Fruit fly (Drosophila melanogaster) S2 (cell line): Measurements from ENCODE around the gene CG10226.

Experiments used
- CG8478 ChIP-seq: fragments of >200 bp; optimal IDR thresholded peaks from 2 replicates; lab custom pipeline; 2018
- CTCF ChIP-seq, 2 experiments: fragments of >200 bp; optimal IDR thresholded peaks; 2 replicates each; lab custom pipeline; 2018

The CG10226 gene

DNA sequence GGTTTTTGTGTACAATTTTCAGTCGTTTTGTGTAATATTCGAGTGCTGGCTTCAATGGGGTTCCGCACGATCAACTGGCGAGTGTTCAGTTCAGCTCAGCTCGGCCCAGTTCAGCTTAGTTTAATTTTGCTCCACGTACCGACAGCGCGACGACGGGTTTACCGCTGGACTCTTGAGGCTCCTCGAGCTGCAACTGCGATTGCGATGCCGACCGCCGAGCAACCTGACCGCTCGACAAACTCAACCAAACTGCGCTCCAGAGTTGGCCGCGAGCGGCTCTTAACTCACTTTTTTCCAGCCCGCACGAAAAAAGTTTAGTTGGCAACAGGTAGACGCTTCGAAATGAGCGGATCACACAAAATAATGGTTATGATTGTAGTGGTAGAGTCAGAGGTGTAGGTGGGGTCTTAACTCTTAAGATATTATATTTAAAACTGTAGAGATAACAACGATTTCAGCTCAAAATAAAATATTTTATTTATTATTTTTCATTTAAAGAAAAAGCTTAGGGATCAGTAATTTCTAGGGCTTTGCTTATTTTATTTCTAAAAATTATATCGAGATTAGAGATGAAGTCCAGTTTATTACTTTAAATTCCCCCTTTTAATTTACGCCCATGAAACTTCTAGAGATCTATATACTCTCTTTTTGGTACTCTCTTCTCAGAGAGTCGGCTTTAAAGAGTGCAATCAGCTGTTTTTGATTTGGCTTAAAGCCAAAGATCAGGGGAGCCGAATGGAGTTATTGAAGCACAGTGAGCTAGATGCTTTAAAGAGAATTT lies 16.7 kb upstream of the CG10226 start, which contains the start of gene Best2:
Gene Best2 (minus strand): TSS at position 258 of the 781 bp plus-strand sequence.
- TF ChIP-seq CG8478 (no peak), CTCF (optimal IDR thresholded peaks at IDR 0.05; lab: Kevin White, UChicago) (no peak)

DNA sequence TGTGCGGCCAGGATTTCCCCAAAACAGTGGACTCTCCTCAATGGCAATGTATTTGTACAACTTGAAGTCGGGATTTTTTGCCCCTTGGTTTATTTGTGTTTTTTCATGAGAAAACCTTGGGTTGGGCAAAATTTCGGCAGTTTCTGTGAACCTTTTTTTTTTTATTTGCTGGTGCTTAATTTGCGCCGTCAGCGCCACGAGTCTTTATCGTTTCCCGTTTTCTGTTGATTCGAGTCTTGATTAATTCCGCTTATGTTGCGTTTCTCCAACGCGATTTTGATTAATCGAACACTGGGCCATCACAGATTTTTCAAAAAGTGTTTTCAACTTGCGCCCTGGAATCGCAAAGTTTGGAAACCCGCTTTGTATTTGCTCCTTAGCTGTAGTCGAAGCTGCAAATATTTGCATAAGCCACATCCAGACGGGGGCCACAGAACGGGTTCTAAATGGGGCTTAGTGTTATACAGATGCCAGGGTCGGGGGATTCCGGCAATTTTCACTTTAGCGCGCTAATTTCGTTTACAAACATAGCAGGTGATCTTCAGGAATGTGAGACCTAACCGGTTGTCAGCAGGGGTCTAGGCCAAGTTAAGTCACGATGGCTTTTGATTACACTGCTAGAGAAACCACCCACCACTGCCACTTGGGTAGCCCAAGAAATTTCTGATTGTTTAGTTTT lies 14.7 kb upstream of the CG10226 start:
- TF ChIP-seq CG8478 (no peak), CTCF (optimal IDR thresholded peaks at IDR 0.05; lab: Kevin White, UChicago) (no peak)

DNA sequence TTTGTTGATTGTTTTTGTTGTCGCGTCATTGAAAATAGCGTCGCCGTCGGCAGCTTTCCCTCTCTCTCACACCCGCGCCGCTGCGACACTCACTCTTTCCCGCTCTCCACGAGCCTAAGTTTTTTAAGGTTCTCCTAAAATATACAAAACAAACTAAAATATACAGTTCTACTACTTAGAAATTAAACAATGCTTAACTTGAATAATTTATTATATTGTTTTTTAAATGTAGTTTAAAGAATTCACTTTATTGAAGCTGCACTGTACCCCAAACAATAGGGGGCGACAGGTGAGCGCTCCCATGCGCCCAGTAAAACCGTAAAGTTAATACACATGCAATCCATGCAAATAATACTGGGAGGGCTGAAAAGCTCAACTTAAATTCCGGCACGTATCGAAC lies 13.9 kb upstream of the CG10226 start:
- TF ChIP-seq CTCF (optimal IDR thresholded peaks at IDR 0.05; lab: Kevin White, UChicago) (no peak), CG8478 (no peak)

DNA sequence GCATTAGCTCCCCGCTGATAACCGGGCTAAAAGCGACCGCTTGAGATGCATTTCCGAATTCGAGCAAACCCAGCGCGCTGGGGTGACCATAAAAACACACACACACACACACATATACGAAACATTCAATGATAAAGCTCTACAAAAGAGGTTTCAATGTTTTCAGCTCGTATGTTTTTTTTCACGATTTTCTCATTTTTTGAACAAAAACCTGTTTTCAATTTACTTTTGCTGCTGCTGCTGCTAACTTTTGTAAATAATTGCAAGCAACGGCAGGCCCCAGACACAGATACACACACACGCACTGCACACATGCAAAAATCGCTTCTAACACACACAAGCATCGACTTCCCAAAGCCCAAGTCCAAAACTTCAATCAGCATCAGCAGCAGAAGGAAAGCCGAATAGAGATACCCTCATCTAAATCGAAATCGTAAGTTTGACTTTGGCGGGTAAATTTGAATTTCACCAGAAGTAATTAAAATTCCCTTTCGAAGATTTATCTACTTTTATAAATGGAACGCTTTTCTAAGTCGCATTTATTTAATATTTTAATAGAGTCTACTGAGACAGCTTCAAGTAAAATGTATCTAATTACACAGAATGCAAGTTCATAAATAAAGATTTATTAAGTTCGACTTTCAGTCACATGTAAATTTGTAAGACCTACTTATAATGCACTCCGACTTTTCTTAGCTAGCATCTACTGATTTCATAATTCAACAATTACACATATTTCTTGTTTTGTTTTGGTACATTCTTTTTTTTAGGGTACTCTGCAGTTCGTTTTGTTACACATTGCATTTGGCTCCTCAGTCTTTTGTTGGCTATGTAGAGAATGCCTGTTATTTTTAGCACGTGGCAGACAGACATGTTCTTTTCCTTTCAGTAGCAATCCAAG lies 9.6 kb upstream of the CG10226 start:
- TF ChIP-seq CG8478 (no peak), CTCF (optimal IDR thresholded peaks at IDR 0.05; lab: Kevin White, UChicago) (no peak)

DNA sequence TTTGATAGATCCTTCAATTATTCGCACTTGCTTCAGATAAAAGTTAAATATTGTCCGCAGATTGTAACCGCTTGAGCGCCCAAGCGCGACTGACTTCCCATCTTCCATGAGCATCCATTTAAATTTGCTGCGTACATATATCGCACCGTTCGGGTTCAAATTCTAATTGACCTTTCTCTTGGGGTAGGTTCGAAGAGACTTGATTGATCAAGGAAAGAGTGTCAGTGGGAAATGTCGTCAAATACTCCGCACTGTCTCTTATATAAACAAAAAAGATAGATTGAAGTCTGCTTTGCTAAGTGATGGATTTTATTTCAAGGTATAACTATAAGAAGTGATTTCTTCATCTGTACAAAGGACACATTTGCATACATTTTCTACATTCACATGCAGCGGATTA lies 5.8 kb upstream of the CG10226 start, which contains the start of gene Mdr65:
Gene Mdr65 (minus strand): TSS at position 101 of the 400 bp plus-strand sequence.
- no peak for TF ChIP-seq CG8478
- TF ChIP-seq CTCF (optimal IDR thresholded peaks at IDR 0.05; lab: Kevin White, UChicago): no peak

DNA sequence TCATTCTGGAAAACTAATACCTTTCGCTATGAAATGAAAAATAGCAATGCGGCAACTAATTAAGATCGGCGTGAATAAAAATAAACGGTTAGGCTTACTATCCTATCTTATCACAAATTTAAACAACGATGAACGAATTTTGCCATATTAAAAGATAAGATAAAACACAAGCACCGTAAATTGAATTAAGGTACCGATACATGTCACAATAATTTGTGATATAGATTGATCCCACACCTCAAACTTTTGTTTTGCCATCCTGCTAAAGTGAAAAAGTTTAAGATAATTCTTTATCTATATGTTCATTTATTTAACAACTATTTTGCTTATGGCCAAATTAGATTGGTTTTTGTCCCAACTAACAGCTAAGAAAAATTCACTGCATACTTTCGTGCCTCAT lies 5.8 kb downstream of the CG10226 start, which contains the start of gene CG42714:
Gene CG42714 (minus strand): TSS at position 22 of the 400 bp plus-strand sequence.
- no peak for TF ChIP-seq CTCF (optimal IDR thresholded peaks at IDR 0.05; lab: Kevin White, UChicago)
- no peak for TF ChIP-seq CG8478

DNA sequence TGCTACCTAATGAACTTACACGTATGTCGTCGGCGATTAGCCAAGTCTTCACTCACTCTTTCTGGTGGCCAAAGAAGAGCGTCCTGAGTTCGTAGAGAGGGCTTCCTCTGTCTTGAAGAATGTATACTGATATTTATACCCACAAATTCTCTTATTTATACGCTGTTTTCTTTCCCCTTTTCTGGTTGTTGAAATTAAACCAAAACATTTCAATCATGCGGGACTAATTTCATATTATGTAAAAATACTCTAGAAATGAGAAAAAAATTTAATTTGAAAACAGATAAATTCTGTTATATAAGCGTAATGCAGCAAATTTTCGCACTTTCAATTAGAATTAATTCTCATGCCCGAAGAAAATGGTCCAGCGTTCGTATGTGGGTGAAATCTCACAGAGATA lies 6.6 kb downstream of the CG10226 start, which contains the start of gene BG642312:
Gene BG642312 (minus strand): TSS at position 101 of the 400 bp plus-strand sequence.
- TF ChIP-seq CTCF (optimal IDR thresholded peaks at IDR 0.05; lab: Kevin White, UChicago) (no peak), CG8478 (no peak)

DNA sequence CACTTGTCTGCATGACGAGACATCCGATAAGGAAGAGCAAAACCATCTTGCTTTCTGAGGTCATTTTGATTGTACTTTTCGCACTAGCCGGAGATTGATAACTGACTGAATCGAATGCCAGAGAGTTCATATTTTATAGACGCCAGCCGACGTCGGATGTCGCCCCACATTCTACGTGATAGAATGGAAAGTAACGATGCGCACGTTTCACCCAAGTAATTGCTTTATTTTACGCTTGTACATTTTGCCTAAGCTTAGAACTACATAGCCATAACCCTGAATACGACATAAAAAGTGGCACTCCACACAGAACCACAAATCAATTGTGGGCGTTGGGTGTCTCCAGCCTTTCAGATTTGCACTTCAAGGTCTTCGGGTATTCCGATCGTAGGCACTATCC lies 7.6 kb downstream of the CG10226 start, which contains the start of gene CG13299:
Gene CG13299 (minus strand): TSS at position 101 of the 400 bp plus-strand sequence.
- TF ChIP-seq CG8478 (no peak), CTCF (optimal IDR thresholded peaks at IDR 0.05; lab: Kevin White, UChicago) (no peak)

DNA sequence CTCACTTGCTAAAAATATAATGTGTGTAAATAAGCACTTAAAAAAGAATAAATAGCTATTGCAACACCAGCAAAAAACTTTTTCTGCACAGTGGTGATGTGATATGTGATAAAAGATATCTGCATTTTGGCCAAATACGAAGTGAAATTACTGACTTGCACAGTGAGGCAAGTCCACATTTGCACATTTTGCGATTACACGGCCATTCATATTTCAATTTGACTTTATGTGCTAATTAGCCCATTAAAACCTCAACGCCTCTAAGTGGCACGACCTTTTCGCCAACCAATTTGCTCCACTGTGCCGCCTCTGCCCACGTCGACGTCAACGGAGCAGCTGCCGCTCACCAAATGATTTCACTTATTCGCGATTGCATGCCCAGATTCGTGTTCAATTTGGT lies 19.7 kb downstream of the CG10226 start, which contains the start of gene CG33946:
Gene CG33946 (plus strand): TSS at position 392 of the 400 bp plus-strand sequence.
- no peak for TF ChIP-seq CG8478
- TF ChIP-seq CTCF (optimal IDR thresholded peaks at IDR 0.05; lab: Kevin White, UChicago): no peak

DNA sequence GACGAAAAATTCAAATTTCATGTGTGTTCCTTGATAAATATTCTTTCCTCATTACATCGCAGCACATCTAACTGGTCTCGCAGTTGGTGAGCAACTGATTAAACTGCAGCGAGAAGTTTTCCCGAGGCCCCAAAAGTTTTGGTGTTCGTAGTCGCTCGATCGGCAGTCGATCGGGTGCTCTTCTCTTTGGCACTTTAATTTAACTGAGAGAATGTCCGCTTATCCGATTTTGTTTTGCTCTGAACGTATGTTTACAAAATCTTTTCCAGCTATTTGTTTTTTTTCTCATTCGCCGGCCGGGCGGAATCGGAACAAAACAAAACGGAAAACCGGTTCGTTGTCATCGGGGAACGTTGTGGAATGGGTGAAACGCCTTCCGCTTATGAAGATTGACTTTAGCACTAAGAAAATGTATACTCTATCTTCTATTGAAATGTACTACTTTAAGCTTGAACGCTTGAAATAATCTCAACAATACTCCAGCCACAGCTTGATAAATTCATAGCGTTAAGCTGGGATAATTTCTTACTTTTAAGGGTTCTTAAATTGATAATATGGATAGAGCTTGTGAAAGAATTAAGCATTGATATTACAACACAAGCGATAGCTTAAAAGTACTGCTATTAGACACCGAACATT lies 21.2 kb downstream of the CG10226 start:
- TF ChIP-seq CG8478 (no peak), CTCF (optimal IDR thresholded peaks at IDR 0.05; lab: Kevin White, UChicago) (no peak)

DNA sequence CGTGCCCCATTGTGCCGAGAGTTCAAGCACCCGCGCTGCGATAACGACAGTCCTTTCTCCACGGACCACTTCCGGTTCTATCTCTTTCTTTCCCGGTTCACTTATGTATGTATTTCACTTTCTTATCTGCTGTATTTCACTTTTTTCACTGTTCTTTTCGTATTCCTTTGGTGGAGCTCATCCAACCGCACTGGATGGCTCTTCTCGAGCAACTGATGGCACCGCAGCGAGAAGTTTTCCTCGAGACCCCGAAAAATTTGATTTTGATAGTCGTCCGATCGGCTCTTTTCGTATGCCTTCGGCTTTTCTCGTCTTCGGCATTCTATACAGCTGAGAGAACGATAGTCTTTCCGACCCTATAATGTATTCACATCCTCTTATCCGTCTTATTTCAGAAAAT lies 22.1 kb downstream of the CG10226 start, which contains the start of gene LanA:
Gene LanA (minus strand): TSS at position 217 of the 400 bp plus-strand sequence.
- no peak for TF ChIP-seq CG8478
- peak in 1 of 2 experiments; percentile 11 for TF ChIP-seq CTCF (optimal IDR thresholded peaks at IDR 0.05; lab: Kevin White, UChicago)

DNA sequence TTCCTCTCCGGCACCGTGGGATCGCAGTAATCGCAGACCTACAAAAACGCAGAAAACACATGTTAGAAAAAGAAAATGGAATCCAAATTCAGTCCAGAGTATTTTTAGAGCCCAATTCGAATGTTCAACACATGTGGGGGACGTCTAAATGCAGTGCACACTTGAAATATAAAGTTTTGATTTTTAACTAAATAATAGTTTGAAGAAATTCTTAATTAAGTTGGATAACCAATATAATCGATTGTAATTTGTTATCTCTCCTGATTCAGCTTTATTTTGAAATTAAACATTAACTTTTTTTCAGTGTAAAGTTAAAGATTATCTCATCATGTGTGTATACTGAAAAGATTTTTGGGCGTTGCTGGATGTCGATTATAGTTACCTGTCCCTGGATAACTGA lies 22.7 kb downstream of the CG10226 start:
- TF ChIP-seq CG8478 (no peak), CTCF (optimal IDR thresholded peaks at IDR 0.05; lab: Kevin White, UChicago) (no peak)

DNA sequence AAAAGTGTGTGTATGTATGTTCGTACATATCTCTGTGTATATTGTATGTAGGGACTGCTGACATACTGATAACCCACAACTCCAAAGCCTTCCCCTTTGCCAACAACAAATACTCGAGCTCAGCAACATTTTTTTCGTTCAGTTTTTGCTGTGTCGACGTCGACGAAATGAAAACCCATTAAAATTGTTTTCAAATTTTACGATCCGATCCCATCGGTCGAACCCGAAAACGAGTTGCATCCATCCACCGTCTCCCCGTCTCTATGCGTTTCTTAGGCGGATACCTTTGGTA lies 23.1 kb downstream of the CG10226 start:
- TF ChIP-seq CTCF (optimal IDR thresholded peaks at IDR 0.05; lab: Kevin White, UChicago) (no peak), CG8478 (no peak)

DNA sequence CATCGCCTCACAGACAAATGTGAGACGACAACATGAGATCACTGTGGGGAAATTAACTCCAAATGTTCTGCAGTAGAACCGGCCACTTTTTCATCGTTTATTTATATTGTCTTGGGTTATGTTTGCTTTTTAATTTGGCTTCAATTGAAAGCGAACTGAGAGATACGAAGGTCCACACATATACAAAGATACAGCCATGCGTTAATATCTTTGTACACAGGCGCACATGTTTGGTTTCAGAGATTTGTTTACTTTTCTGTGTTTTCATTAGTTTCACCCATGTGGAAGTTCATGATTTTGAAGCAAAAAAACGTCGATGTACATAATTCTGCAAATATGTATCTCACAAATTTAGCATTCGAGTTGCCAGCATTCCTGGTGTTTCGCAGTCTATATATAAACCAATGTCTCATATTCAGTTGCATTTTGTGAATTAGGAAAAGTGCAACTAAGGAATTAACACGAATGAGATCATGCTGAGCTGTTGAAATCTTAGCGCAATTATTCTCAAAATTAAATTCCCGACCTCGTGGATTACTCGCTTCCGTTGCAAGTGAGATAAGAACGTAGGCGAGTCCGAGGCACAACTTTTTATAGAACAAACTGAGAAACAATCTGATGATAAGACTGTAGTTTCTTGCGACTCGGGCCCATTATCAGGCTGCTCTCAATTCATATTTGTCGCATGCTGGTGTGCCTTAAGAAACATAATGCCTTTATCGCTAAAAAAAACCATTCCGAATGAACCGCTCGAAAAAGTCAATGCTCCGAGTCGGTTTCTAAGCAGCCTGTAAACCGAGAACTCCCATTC lies 23.7 kb downstream of the CG10226 start:
- TF ChIP-seq CTCF (optimal IDR thresholded peaks at IDR 0.05; lab: Kevin White, UChicago) (no peak), CG8478 (no peak)
